Worm (Caenorhabditis elegans): ENCODE data around the gene lad-2.
A peak's percentile ranks its signal among the peaks of the same experiment; 100 is the strongest.

Gene lad-2

DNA sequence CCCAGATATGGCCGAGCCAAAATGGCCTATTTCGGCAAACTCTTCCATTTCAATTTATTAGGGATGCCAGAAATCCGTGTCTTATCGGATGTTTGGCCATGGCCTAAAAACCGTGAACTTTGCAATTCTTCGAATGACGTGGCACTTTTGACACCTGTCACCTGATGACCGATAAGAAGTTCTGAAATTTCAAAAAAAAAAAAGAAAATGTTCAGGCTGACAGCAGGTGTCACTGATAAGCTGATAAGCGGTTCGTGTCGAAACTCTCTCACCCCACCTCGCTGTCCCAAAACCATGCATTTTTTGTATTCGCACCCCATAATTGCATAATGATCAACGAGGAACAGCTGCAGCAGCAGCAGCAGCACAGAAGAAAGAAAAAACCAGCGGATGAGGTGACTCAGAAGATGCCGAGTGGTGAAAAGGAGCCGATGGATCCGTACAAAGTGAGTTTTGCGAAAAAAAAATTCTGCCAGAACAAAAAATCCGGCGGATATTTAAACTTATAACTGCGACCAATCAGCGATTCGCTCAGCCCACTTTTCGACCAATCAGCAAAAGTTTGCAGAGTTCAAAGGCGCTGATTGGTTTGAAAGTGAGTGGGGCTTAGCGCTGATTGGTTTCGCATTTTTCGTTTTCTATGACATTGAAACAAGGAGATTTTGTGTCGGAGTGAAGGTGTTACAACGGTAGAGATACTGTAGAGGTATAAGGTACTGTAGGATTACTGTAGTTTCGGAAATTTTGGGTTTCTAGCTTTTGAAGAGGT is 34.3 kb upstream of the lad-2 start, which contains the start of the genes Y54G2A.28 and vrp-1:
Y54G2A.28 (minus strand) TSS at position 48 of the 769 bp plus-strand sequence.
vrp-1 (plus strand) TSS at position 214 of the 769 bp plus-strand sequence.
- TF ChIP-seq dmd-4 (tag; optimal IDR thresholded peaks at IDR 0.05) (no peak), crh-2 (tag; optimal IDR thresholded peaks at IDR 0.05) (peak; percentile 54), ztf-4 (tag; optimal IDR thresholded peaks at IDR 0.05) (no peak), nhr-21 (tag; optimal IDR thresholded peaks at IDR 0.05) (no peak), fos-1 (tag; optimal IDR thresholded peaks at IDR 0.05) (peak; percentile 79), unc-55 (GFP tag; optimal IDR thresholded peaks at IDR 0.05) (no peak), egl-27 (tag; optimal IDR thresholded peaks at IDR 0.05) (no peak), ztf-1 (GFP tag; conservative IDR thresholded peaks at IDR 0.05) (no peak)

DNA sequence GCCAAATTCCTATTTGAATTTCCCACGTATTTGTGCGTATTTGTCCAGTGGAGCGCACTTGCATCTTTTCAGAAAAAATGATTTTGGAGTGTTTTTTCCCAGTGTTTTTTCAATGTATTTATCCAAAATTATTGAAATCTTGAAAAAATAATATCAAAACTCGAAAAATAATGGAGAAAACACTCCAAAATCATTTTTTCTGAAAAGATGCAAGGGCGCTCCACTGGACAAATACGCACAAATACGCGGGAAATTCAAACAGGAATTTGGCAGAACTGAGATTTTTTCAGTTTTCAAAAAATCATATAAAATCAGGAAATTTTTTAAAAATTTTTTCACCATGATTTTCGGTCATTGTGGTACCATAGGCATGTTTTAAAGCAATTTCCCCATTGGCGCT is 33.4 kb upstream of the lad-2 start:
- TF ChIP-seq gmeb-1 (tag; optimal IDR thresholded peaks at IDR 0.05) (peak; percentile 9), nhr-77 (tag; optimal IDR thresholded peaks at IDR 0.05) (no peak)

ce11 chrIV:3008828-3009227 is 30.5 kb upstream of the lad-2 start, which contains the start of gene Y54G2A.73:
Gene Y54G2A.73 (minus strand): TSS chrIV:3008892.
- TF ChIP-seq elt-1 (tag; optimal IDR thresholded peaks at IDR 0.05): no peak

DNA sequence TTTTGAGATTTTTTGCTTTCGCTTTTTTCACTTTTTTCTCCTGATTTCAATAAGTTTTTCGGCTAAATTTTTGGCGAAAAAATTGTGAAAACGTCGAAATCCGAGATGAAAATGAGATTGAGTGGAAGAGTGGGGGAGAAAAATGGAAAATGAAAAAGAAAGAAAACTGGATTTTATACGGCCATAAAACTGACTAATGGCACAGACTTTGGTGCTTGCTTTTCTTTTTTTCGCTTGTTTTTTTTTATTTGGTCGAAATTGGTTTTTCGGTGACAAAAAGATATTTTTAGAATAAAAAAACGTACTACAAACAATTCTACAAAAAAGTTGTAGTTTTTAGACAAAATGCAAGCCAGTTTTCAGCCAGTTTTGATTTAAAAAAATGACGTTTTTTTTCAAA is 24.5 kb upstream of the lad-2 start:
- TF ChIP-seq nhr-23 (tag; optimal IDR thresholded peaks at IDR 0.05): no peak
- peak; percentile 56 for TF ChIP-seq unc-55 (GFP tag; optimal IDR thresholded peaks at IDR 0.05)
- TF ChIP-seq nhr-11 (tag; optimal IDR thresholded peaks at IDR 0.05): no peak
- TF ChIP-seq ZK546.5 (tag; optimal IDR thresholded peaks at IDR 0.05): no peak
- no peak for TF ChIP-seq crh-2 (tag; optimal IDR thresholded peaks at IDR 0.05)

- TF ChIP-seq R02D3.7 (tag; optimal IDR thresholded peaks at IDR 0.05): no peak
- TF ChIP-seq elt-1 (tag; optimal IDR thresholded peaks at IDR 0.05): no peak
- peak; percentile 38 for TF ChIP-seq C34F6.9 (tag; optimal IDR thresholded peaks at IDR 0.05)
- peak in 1 of 2 experiments; percentile 2 for TF ChIP-seq lsy-2 (tag; optimal IDR thresholded peaks at IDR 0.05)
- TF ChIP-seq mdl-1 (tag; optimal IDR thresholded peaks at IDR 0.05): no peak
- TF ChIP-seq alr-1 (tag; optimal IDR thresholded peaks at IDR 0.05): no peak
- TF ChIP-seq lin-13 (GFP tag; optimal IDR thresholded peaks at IDR 0.05): no peak
- peak; percentile 56 for TF ChIP-seq unc-55 (GFP tag; optimal IDR thresholded peaks at IDR 0.05)
Measured at ce11 chrIV:3001500-3001899, 23.2 kb upstream of the lad-2 start.

- TF ChIP-seq fos-1 (tag; optimal IDR thresholded peaks at IDR 0.05) (no peak), gmeb-1 (tag; optimal IDR thresholded peaks at IDR 0.05) (no peak), ztf-4 (tag; optimal IDR thresholded peaks at IDR 0.05) (no peak), F13H6.1 (tag; optimal IDR thresholded peaks at IDR 0.05) (peak; percentile 72), skn-1 (tag; optimal IDR thresholded peaks at IDR 0.05) (no peak), unc-62 (GFP tag; optimal IDR thresholded peaks at IDR 0.05) (no peak), unc-39 (tag; optimal IDR thresholded peaks at IDR 0.05) (no peak), nhr-10 (tag; optimal IDR thresholded peaks at IDR 0.05) (no peak), peb-1 (tag; optimal IDR thresholded peaks at IDR 0.05) (no peak), aly-2 (tag; optimal IDR thresholded peaks at IDR 0.05) (no peak), ceh-82 (tag; optimal IDR thresholded peaks at IDR 0.05) (no peak), lsy-2 (tag; optimal IDR thresholded peaks at IDR 0.05) (no peak), C34F6.9 (tag; optimal IDR thresholded peaks at IDR 0.05) (peak; percentile 24), ZK546.5 (tag; optimal IDR thresholded peaks at IDR 0.05) (no peak), sma-3 (GFP tag; optimal IDR thresholded peaks at IDR 0.05) (no peak), lin-39 (tag; optimal IDR thresholded peaks at IDR 0.05) (no peak), mbf-1 (tag; optimal IDR thresholded peaks at IDR 0.05) (no peak), lin-11 (tag; optimal IDR thresholded peaks at IDR 0.05) (no peak), nhr-25 (tag; optimal IDR thresholded peaks at IDR 0.05) (peak; percentile 5), elt-3 (tag; optimal IDR thresholded peaks at IDR 0.05) (no peak), nhr-21 (tag; optimal IDR thresholded peaks at IDR 0.05) (no peak), ama-1 (optimal IDR thresholded peaks at IDR 0.05) (no peak), nhr-129 (tag; optimal IDR thresholded peaks at IDR 0.05) (peak; percentile 47), ceh-16 (tag; optimal IDR thresholded peaks at IDR 0.05) (no peak), lin-13 (GFP tag; optimal IDR thresholded peaks at IDR 0.05) (peak; percentile 34), ztf-1 (GFP tag; conservative IDR thresholded peaks at IDR 0.05) (no peak), unc-55 (GFP tag; optimal IDR thresholded peaks at IDR 0.05) (peak; percentile 76), mab-5 (tag; optimal IDR thresholded peaks at IDR 0.05) (no peak), Y55F3AM.14 (GFP tag; optimal IDR thresholded peaks at IDR 0.05) (no peak), blmp-1 (tag; optimal IDR thresholded peaks at IDR 0.05; ENCODE audit: insufficient read depth) (peak; percentile 97), nhr-11 (tag; optimal IDR thresholded peaks at IDR 0.05) (no peak), nhr-12 (tag; optimal IDR thresholded peaks at IDR 0.05) (no peak), R02D3.7 (tag; optimal IDR thresholded peaks at IDR 0.05) (no peak)
Measured at ce11 chrIV:2998597-2999161, 20.4 kb upstream of the lad-2 start.

Data from whole organism, L2 larva.